Fruit fly (Drosophila melanogaster) whole organism, embryonic: ENCODE results near the gene CG18577.

Experiments
- Abd-B ChIP-seq: fragments of 200-800 bp; sonication (Bioruptor generic); optimal IDR thresholded peaks from 2 replicates; lab custom pipeline; 2018; ENCODE audit warnings: missing biosample characterization, mild to moderate bottlenecking, missing genetic modification characterization, moderate library complexity
- Atf-2 ChIP-seq: fragments of 200-800 bp; sonication (Bioruptor generic); optimal IDR thresholded peaks from 2 replicates; lab custom pipeline; 2016; ENCODE audit warnings: missing biosample characterization, missing genetic modification characterization
- Atf3 ChIP-seq: fragments of 200-800 bp; sonication (Bioruptor generic); optimal IDR thresholded peaks from 3 replicates; lab custom pipeline; 2016; ENCODE audit warnings: missing biosample characterization, missing genetic modification characterization
- Awh ChIP-seq: fragments of 200-800 bp; sonication (Bioruptor generic); IDR thresholded peaks from 2 replicates; pipeline ENCODE4, ENCODE4 v1.3.6; 2022; ENCODE audit warnings: missing biosample characterization, missing genetic modification characterization
- BtbVII ChIP-seq: fragments of 200-800 bp; sonication (Bioruptor generic); optimal IDR thresholded peaks from 3 replicates; lab custom pipeline; 2017; ENCODE audit warnings: missing biosample characterization, mild to moderate bottlenecking, missing genetic modification characterization
- CG12219 ChIP-seq: fragments of 200-800 bp; sonication (Bioruptor generic); optimal IDR thresholded peaks from 3 replicates; lab custom pipeline; 2018; ENCODE audit warnings: missing biosample characterization, mild to moderate bottlenecking, missing genetic modification characterization
- CG14860 ChIP-seq: fragments of 200-800 bp; sonication (Bioruptor generic); IDR thresholded peaks from 3 replicates; pipeline ENCODE4 v1.3.6; 2022; ENCODE audit warnings: missing biosample characterization, missing genetic modification characterization; ENCODE audit not compliant: partially characterized antibody
- CG17802 ChIP-seq: fragments of 200-800 bp; sonication (Bioruptor generic); optimal IDR thresholded peaks from 2 replicates; lab custom pipeline; 2018; ENCODE audit warnings: missing biosample characterization, mild to moderate bottlenecking, missing genetic modification characterization, moderate library complexity
- CG18619 ChIP-seq: fragments of 200-800 bp; sonication (Bioruptor generic); optimal IDR thresholded peaks from 3 replicates; lab custom pipeline; 2017; ENCODE audit warnings: missing biosample characterization, mild to moderate bottlenecking, missing genetic modification characterization
- CG2889 ChIP-seq: fragments of 200-800 bp; sonication (Bioruptor generic); IDR thresholded peaks from 3 replicates; pipeline ENCODE4 v1.3.6; 2022; ENCODE audit warnings: missing biosample characterization, missing genetic modification characterization
- CG30403 ChIP-seq: fragments of 200-800 bp; sonication (Bioruptor generic); optimal IDR thresholded peaks from 3 replicates; lab custom pipeline; 2016; ENCODE audit warnings: missing biosample characterization, missing genetic modification characterization
- CG31224 ChIP-seq: fragments of 200-800 bp; sonication (Bioruptor generic); IDR thresholded peaks from 2 replicates; pipeline ENCODE4 v1.3.6; 2022; ENCODE audit warnings: missing biosample characterization, missing genetic modification characterization
- CG34376 ChIP-seq: fragments of 200-800 bp; sonication (Bioruptor generic); optimal IDR thresholded peaks from 2 replicates; lab custom pipeline; 2018; ENCODE audit warnings: missing biosample characterization, mild to moderate bottlenecking, missing genetic modification characterization
- CG3995 ChIP-seq: fragments of 200-800 bp; sonication (Bioruptor generic); optimal IDR thresholded peaks from 3 replicates; lab custom pipeline; 2016; ENCODE audit warnings: missing biosample characterization, missing genetic modification characterization
- CG4617 ChIP-seq: fragments of 200-800 bp; sonication (Bioruptor generic); optimal IDR thresholded peaks from 3 replicates; lab custom pipeline; 2016; ENCODE audit warnings: missing biosample characterization, missing genetic modification characterization, borderline replicate concordance
- CG5953 ChIP-seq: fragments of 200-800 bp; sonication (Bioruptor generic); IDR thresholded peaks from 2 replicates; pipeline ENCODE4 v1.3.6; 2022; ENCODE audit warnings: missing biosample characterization, missing genetic modification characterization
- CG6272 ChIP-seq: fragments of 200-800 bp; sonication (Bioruptor generic); IDR thresholded peaks from 2 replicates; pipeline ENCODE4 v1.3.6; 2022; ENCODE audit warnings: missing biosample characterization, missing genetic modification characterization
- CG6654 ChIP-seq: fragments of 200-800 bp; sonication (Bioruptor generic); optimal IDR thresholded peaks from 2 replicates; lab custom pipeline; 2017; ENCODE audit warnings: missing biosample characterization, mild to moderate bottlenecking, missing genetic modification characterization
- CG6689 ChIP-seq: fragments of 200-800 bp; sonication (Bioruptor generic); IDR thresholded peaks from 2 replicates; pipeline ENCODE4 v1.3.6; 2022; ENCODE audit warnings: missing biosample characterization, missing genetic modification characterization
- Dp ChIP-seq: fragments of 200-800 bp; sonication (Bioruptor generic); optimal IDR thresholded peaks from 2 replicates; lab custom pipeline; 2018; ENCODE audit warnings: missing biosample characterization, mild to moderate bottlenecking, missing genetic modification characterization, moderate library complexity
- Ets97D ChIP-seq: fragments of 200-800 bp; sonication (Bioruptor generic); optimal IDR thresholded peaks from 3 replicates; lab custom pipeline; 2016; ENCODE audit warnings: missing biosample characterization, missing genetic modification characterization
- GATAe ChIP-seq: fragments of 200-800 bp; sonication (Bioruptor generic); conservative IDR thresholded peaks from 2 replicates; pipeline ENCODE4 v1.3.6; 2022; ENCODE audit warnings: missing biosample characterization, missing genetic modification characterization
- HHEX ChIP-seq: fragments of 200-800 bp; sonication (Bioruptor generic); optimal IDR thresholded peaks from 3 replicates; lab custom pipeline; 2017; ENCODE audit warnings: missing biosample characterization, mild to moderate bottlenecking, missing genetic modification characterization, missing genetic modification reagents
- Hr3 ChIP-seq: fragments of 200-800 bp; sonication (Bioruptor generic); optimal IDR thresholded peaks from 3 replicates; lab custom pipeline; 2016; ENCODE audit warnings: missing biosample characterization, missing genetic modification characterization
- Lim3 ChIP-seq: fragments of 200-800 bp; sonication (Bioruptor generic); IDR thresholded peaks from 2 replicates; pipeline ENCODE4 v1.3.6; 2022; ENCODE audit warnings: missing biosample characterization, missing genetic modification characterization
- NC2α ChIP-seq: fragments of 200-800 bp; sonication (Bioruptor generic); optimal IDR thresholded peaks from 2 replicates; lab custom pipeline; 2016; ENCODE audit warnings: missing biosample characterization, missing genetic modification characterization
- Nf-YA ChIP-seq: fragments of 200-800 bp; sonication (Bioruptor generic); IDR thresholded peaks from 2 replicates; pipeline ENCODE4 v1.3.6; 2022; ENCODE audit warnings: missing biosample characterization, missing genetic modification characterization
- NfI ChIP-seq: fragments of 200-800 bp; sonication (Bioruptor generic); optimal IDR thresholded peaks from 3 replicates; lab custom pipeline; 2018; ENCODE audit warnings: missing biosample characterization, mild to moderate bottlenecking, missing genetic modification characterization, moderate library complexity
- Oli ChIP-seq: fragments of 200-800 bp; sonication (Bioruptor generic); optimal IDR thresholded peaks from 2 replicates; lab custom pipeline; 2018; ENCODE audit warnings: missing biosample characterization, mild to moderate bottlenecking, missing genetic modification characterization, moderate library complexity
- PHDP ChIP-seq: fragments of 200-800 bp; sonication (Bioruptor generic); optimal IDR thresholded peaks from 3 replicates; lab custom pipeline; 2018; ENCODE audit warnings: missing biosample characterization, mild to moderate bottlenecking, missing genetic modification characterization, moderate library complexity
- Side ChIP-seq: fragments of 200-800 bp; sonication (Bioruptor generic); optimal IDR thresholded peaks from 2 replicates; lab custom pipeline; 2016; ENCODE audit warnings: missing biosample characterization, missing genetic modification characterization
- Sry-δ ChIP-seq: fragments of 200-800 bp; sonication (Bioruptor generic); optimal IDR thresholded peaks from 2 replicates; lab custom pipeline; 2016; ENCODE audit warnings: missing biosample characterization, missing genetic modification characterization
- Xrp1 ChIP-seq: fragments of 200-800 bp; sonication (Bioruptor generic); IDR thresholded peaks from 2 replicates; pipeline ENCODE4 v1.3.6; 2022; ENCODE audit warnings: missing biosample characterization, missing genetic modification characterization
- ara ChIP-seq: fragments of 200-800 bp; sonication (Bioruptor generic); IDR thresholded peaks from 2 replicates; pipeline ENCODE4 v1.3.6; 2022; ENCODE audit warnings: missing biosample characterization, missing genetic modification characterization
- bab2 ChIP-seq: fragments of 200-800 bp; sonication (Bioruptor generic); optimal IDR thresholded peaks from 2 replicates; lab custom pipeline; 2016; ENCODE audit warnings: missing biosample characterization, missing genetic modification characterization
- cad ChIP-seq: fragments of >200 bp; optimal IDR thresholded peaks from 2 replicates; lab custom pipeline; 2017; ENCODE audit warnings: missing biosample characterization, missing genetic modification characterization
- danr ChIP-seq: fragments of 200-800 bp; sonication (Bioruptor generic); IDR thresholded peaks from 2 replicates; pipeline ENCODE4 v1.3.6; 2022; ENCODE audit warnings: missing biosample characterization, missing genetic modification characterization
- eve ChIP-seq, 2 experiments: fragments of >200 bp; optimal IDR thresholded peaks; 2 replicates each; lab custom pipeline; 2017; ENCODE audit warnings: missing biosample characterization in 2 of 2, missing genetic modification characterization in 2 of 2
- ewg ChIP-seq: fragments of 200-800 bp; sonication (Bioruptor generic); optimal IDR thresholded peaks from 3 replicates; lab custom pipeline; 2017; ENCODE audit warnings: mild to moderate bottlenecking, missing biosample characterization, missing genetic modification reagents, missing genetic modification characterization
- ftz-f1 ChIP-seq: fragments of 200-800 bp; sonication (Bioruptor generic); optimal IDR thresholded peaks from 2 replicates; lab custom pipeline; 2016; ENCODE audit warnings: missing biosample characterization, missing genetic modification characterization
- gsb ChIP-seq: fragments of 200-800 bp; sonication (Bioruptor generic); IDR thresholded peaks from 2 replicates; pipeline ENCODE4 v1.3.6; 2022; ENCODE audit warnings: missing biosample characterization, missing genetic modification characterization
- jigr1 ChIP-seq: fragments of 200-800 bp; sonication (Bioruptor generic); IDR thresholded peaks from 3 replicates; pipeline ENCODE4 v1.3.6; 2022; ENCODE audit warnings: missing biosample characterization, missing genetic modification characterization
- kni ChIP-seq: fragments of 200-800 bp; sonication (Bioruptor generic); optimal IDR thresholded peaks from 3 replicates; lab custom pipeline; 2017; ENCODE audit warnings: mild to moderate bottlenecking, missing biosample characterization, missing genetic modification reagents, missing genetic modification characterization
- lola ChIP-seq, 3 experiments: fragments of >200 bp in 2 of 3; fragments of 200-800 bp in 1 of 3; sonication (Bioruptor generic) in 1 of 3; optimal IDR thresholded peaks; 2 replicates each; lab custom pipeline; 2017 to 2019; ENCODE audit warnings: missing biosample characterization in 3 of 3, missing genetic modification characterization in 3 of 3, mild to moderate bottlenecking in 1 of 3, moderate library complexity in 1 of 3
- lov ChIP-seq, 2 experiments: fragments of 200-800 bp in 1 of 2; fragments of >200 bp in 1 of 2; sonication (Bioruptor generic) in 1 of 2; IDR thresholded peaks in 1 of 2; optimal IDR thresholded peaks in 1 of 2; 2 replicates in 1 of 2; 3 replicates in 1 of 2; pipeline versions ENCODE4 v1.3.6 to Lab custom; 2017 to 2022; ENCODE audit warnings: missing biosample characterization in 1 of 2, missing genetic modification characterization in 1 of 2
- pzg ChIP-seq: fragments of 200-800 bp; sonication (Bioruptor generic); optimal IDR thresholded peaks from 3 replicates; lab custom pipeline; 2018; ENCODE audit warnings: missing biosample characterization, mild to moderate bottlenecking, missing genetic modification characterization, moderate library complexity
- sima ChIP-seq: fragments of 200-800 bp; sonication (Bioruptor generic); optimal IDR thresholded peaks from 2 replicates; lab custom pipeline; 2016; ENCODE audit warnings: missing biosample characterization, missing genetic modification characterization
- sob ChIP-seq: fragments of 200-800 bp; sonication (Bioruptor generic); IDR thresholded peaks from 2 replicates; pipeline ENCODE4 v1.3.6; 2022; ENCODE audit warnings: missing biosample characterization, missing genetic modification characterization
- stc ChIP-seq: fragments of 200-800 bp; sonication (Bioruptor generic); IDR thresholded peaks from 2 replicates; pipeline ENCODE4 v1.3.6; 2022; ENCODE audit warnings: missing biosample characterization, missing genetic modification characterization
- wek ChIP-seq: fragments of 200-800 bp; sonication (Bioruptor generic); optimal IDR thresholded peaks from 3 replicates; lab custom pipeline; 2018; ENCODE audit warnings: missing biosample characterization, mild to moderate bottlenecking, missing genetic modification characterization, moderate library complexity
- yki ChIP-seq: fragments of >200 bp; optimal IDR thresholded peaks from 3 replicates; lab custom pipeline; 2018

CG18577 gene

DNA sequence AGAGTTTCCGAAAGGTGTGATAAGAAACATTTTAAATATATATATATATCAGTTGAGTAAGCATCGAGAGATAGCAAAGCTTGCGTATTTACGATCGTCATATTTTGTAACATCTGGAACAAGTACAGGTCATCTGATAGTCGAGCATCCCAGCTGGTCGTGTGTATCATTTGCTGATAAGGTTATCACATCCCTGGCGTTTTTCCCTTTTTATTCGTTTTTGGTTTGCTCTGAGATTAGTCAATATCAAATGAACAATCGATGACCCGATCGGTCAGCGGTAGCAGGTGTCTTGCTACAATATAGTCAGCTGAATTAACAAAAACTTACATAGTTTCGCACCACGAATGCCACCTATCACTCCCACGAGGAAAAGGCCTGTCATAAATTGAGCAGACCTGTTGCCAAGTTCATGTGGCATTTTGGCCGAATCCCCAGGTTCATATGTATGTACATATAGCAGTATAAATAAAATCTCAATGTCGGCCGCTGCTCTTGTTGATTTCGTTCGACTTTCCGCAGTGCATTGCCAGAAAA is 5.1 kb downstream of the CG18577 start (continued):
- TF ChIP-seq CG31224 (GFP tag; lab: Robert Waterston, UW) (peak; percentile 54), BtbVII (GFP tag; lab: Kevin White, UChicago) (peak; percentile 9), Dp (GFP tag; lab: Kevin White, UChicago) (no peak), Xrp1 (GFP tag; lab: Robert Waterston, UW) (no peak), eve (GFP tag; optimal IDR thresholded peaks at IDR 0.05; lab: Kevin White, UChicago) (no peak), CG18619 (peak; percentile 56), jigr1 (GFP tag; lab: Robert Waterston, UW) (no peak), CG14860 (no peak), sob (peak; percentile 73; the same call in 1 of the 2 replicates), CG34376 (peak; percentile 49), HHEX (GFP tag; lab: Kevin White, UChicago) (peak; percentile 62), Atf-2 (GFP tag; lab: Kevin White, UChicago) (no peak), Oli (peak; percentile 73), pzg (no peak), CG6689 (GFP tag; lab: Robert Waterston, UW) (peak; percentile 56), Atf3 (GFP tag; lab: Kevin White, UChicago) (no peak), Sry-δ (GFP tag; lab: Kevin White, UChicago) (no peak), CG12219 (GFP tag; lab: Kevin White, UChicago) (peak; percentile 45), Awh (GFP tag; lab: Robert Waterston, UW) (no peak), Hr3 (GFP tag; lab: Kevin White, UChicago) (peak; percentile 41), NfI (GFP tag; lab: Kevin White, UChicago) (peak; percentile 60), yki (lab: Kevin White, UChicago) (no peak), lov (optimal IDR thresholded peaks at IDR 0.05; lab: Kevin White, UChicago) (no peak), lov (GFP tag; IDR thresholded peaks at IDR 0.05; lab: Robert Waterston, UW) (no peak), wek (GFP tag; lab: Kevin White, UChicago) (no peak), Ets97D (GFP tag; lab: Kevin White, UChicago) (no peak), stc (GFP tag; lab: Robert Waterston, UW) (0 out of 2 replicates have a peak, but pooled peaks have one; percentile 23), Abd-B (GFP tag; lab: Kevin White, UChicago) (peak; percentile 40), GATAe (peak; percentile 87), ara (GFP tag; lab: Robert Waterston, UW) (no peak), Nf-YA (GFP tag; lab: Robert Waterston, UW) (no peak), kni (GFP tag; lab: Kevin White, UChicago) (no peak), lola (GFP tag; optimal IDR thresholded peaks at IDR 0.05; lab: Kevin White, UChicago) (no peak), cad (no peak), danr (GFP tag; lab: Robert Waterston, UW) (no peak), CG6272 (GFP tag; lab: Robert Waterston, UW) (no peak), CG3995 (peak; percentile 35), sima (GFP tag; lab: Kevin White, UChicago) (no peak), ewg (GFP tag; lab: Kevin White, UChicago) (no peak), NC2α (GFP tag; lab: Kevin White, UChicago) (no peak), CG4617 (GFP tag; lab: Kevin White, UChicago) (no peak), Lim3 (no peak), gsb (GFP tag; lab: Robert Waterston, UW) (no peak), ftz-f1 (GFP tag; lab: Kevin White, UChicago) (no peak), CG6654 (GFP tag; lab: Kevin White, UChicago) (peak; percentile 7), CG17802 (tag; lab: Kevin White, UChicago) (no peak), CG2889 (no peak), CG5953 (GFP tag; lab: Robert Waterston, UW) (no peak), CG30403 (peak; percentile 59), bab2 (no peak), PHDP (tag; lab: Kevin White, UChicago) (peak; percentile 66), Side (GFP tag; lab: Kevin White, UChicago) (no peak)
